Fruit fly (Drosophila melanogaster) Kc167 (cell line): ENCODE data around the gene CG13712.

Experiments
- Myc ChIP-seq: fragments of >200 bp; optimal IDR thresholded peaks from 2 replicates; lab custom pipeline; 2017; ENCODE audit warnings: missing external identifiers
- Sin3A ChIP-seq: fragments of >200 bp; optimal IDR thresholded peaks from 2 replicates; lab custom pipeline; 2018; ENCODE audit warnings: missing external identifiers
- h ChIP-seq: fragments of >200 bp; optimal IDR thresholded peaks from 3 replicates; lab custom pipeline; 2018; ENCODE audit warnings: missing external identifiers
- insv ChIP-seq: fragments of >200 bp; optimal IDR thresholded peaks from 3 replicates; lab custom pipeline; 2018; ENCODE audit warnings: missing external identifiers
- psq ChIP-seq: fragments of >200 bp; optimal IDR thresholded peaks from 2 replicates; lab custom pipeline; 2017; ENCODE audit warnings: missing external identifiers
- ttk ChIP-seq: sonication (Bioruptor generic); optimal IDR thresholded peaks from 2 replicates; lab custom pipeline; 2017; ENCODE audit warnings: missing external identifiers

Gene CG13712

dm6 chr3L:4667289-4667688 is 42.4 kb downstream of the CG13712 start, which contains the start of gene CG32236:
Gene CG32236 (minus strand): TSS chr3L:4667389.
- TF ChIP-seq insv (lab: Kevin White, UChicago) (no peak), Sin3A (lab: Kevin White, UChicago) (no peak), ttk (lab: Kevin White, UChicago) (no peak), Myc (lab: Kevin White, UChicago) (no peak), h (lab: Kevin White, UChicago) (no peak), psq (no peak)
